Fruit fly (Drosophila melanogaster) whole organism, wandering third instar larva: ENCODE data around the gene Prat.

Experiments used
- CrebA ChIP-seq: fragments of 200-800 bp; sonication (Bioruptor generic); optimal IDR thresholded peaks from 2 replicates; lab custom pipeline; 2016; ENCODE audit warnings: missing biosample characterization, mild to moderate bottlenecking, missing genetic modification characterization, borderline replicate concordance
- Dfd ChIP-seq: fragments of >200 bp; optimal IDR thresholded peaks from 2 replicates; lab custom pipeline; 2017; ENCODE audit warnings: missing biosample characterization, missing genetic modification characterization
- Dif ChIP-seq: fragments of 200-275, 200-300 bp; sonication (Bioruptor generic); optimal IDR thresholded peaks from 2 replicates; lab custom pipeline; 2018; ENCODE audit warnings: missing biosample characterization, missing genetic modification characterization; ENCODE audit not compliant: partially characterized antibody
- Hnf4 ChIP-seq: fragments of 200-800 bp; sonication (Bioruptor generic); optimal IDR thresholded peaks from 2 replicates; lab custom pipeline; 2016; ENCODE audit warnings: missing biosample characterization, mild to moderate bottlenecking, missing genetic modification characterization
- Hr78 ChIP-seq: fragments of >200 bp; optimal IDR thresholded peaks from 2 replicates; lab custom pipeline; 2017; ENCODE audit warnings: missing biosample characterization, missing genetic modification characterization
- brk ChIP-seq: fragments of 200-800 bp; sonication (Bioruptor generic); optimal IDR thresholded peaks from 2 replicates; lab custom pipeline; 2016; ENCODE audit warnings: missing biosample characterization, mild to moderate bottlenecking, missing genetic modification characterization
- psq ChIP-seq: fragments of 200-800 bp; sonication (Bioruptor generic); optimal IDR thresholded peaks from 3 replicates; lab custom pipeline; 2017; ENCODE audit warnings: missing biosample characterization, mild to moderate bottlenecking, missing genetic modification characterization, moderate library complexity
- tai ChIP-seq: sonication (Bioruptor generic); optimal IDR thresholded peaks from 2 replicates; lab custom pipeline; 2016; ENCODE audit warnings: missing biosample characterization, missing genetic modification characterization

DNA sequence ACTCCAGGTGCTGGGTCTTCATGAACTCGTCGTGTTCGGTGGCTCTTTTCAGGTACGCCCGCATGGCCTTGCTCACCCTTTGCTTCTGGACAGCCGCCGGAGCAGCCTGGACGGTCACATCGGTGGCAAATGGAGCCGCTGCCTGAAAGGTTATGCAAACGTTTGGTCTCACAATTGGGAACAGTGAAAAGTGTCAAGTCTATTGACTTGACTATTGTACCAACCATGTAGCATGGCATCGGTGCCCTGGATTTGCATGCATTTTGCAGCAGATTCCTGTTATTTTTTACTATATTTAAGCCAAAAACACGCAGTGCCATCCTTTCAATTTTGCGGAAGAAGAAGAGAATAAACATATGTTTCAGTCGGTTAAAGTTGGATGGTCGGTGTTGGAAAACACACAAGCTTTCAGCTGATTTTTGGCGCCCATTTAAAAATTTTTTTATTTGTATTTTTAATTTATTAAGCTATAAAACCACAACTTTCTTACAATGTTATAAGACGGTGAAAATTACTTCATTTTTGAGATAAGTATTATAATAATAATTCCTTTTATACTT is 9.2 kb downstream of the Prat start, which contains the start of gene mRpS9:
- TF ChIP-seq Dif (GFP tag; lab: Kevin White, UChicago) (no peak), brk (GFP tag; lab: Kevin White, UChicago) (no peak), Hnf4 (GFP tag; lab: Kevin White, UChicago) (no peak), Dfd (GFP tag; lab: Kevin White, UChicago) (no peak), CrebA (GFP tag; lab: Kevin White, UChicago) (no peak), tai (GFP tag; lab: Kevin White, UChicago) (no peak), psq (GFP tag; lab: Kevin White, UChicago) (no peak), Hr78 (no peak)
